Worm (Caenorhabditis elegans): ENCODE measurements around the gene B0035.18.

Gene B0035.18

DNA sequence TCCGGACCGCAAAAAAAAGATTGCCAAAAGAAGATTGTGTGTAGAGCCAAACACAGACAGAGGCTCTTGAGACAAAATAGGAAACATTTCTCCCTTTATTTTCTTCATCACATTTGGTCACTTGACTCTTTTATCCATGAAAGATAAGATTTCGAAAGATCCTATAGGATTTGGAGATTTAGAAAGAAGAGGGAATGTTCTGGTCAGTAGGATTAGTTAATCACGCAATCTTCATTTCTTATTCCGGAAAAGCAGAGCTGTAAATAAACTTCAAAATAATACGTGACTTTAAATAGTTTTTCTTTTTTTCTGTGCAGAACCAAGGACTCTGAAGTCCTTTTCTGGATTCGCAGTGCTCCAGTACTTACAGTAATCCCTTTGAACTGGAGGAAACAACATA lies 27.2 kb downstream of the B0035.18 start:
- TF ChIP-seq nfya-1 (tag; optimal IDR thresholded peaks at IDR 0.05; ENCODE audit: insufficient read depth) (peak; percentile 7), elt-1 (tag; optimal IDR thresholded peaks at IDR 0.05) (peak; percentile 43), nhr-11 (tag; optimal IDR thresholded peaks at IDR 0.05) (no peak), lsy-12 (tag; optimal IDR thresholded peaks at IDR 0.05) (no peak), R02D3.7 (tag; optimal IDR thresholded peaks at IDR 0.05) (no peak)

DNA sequence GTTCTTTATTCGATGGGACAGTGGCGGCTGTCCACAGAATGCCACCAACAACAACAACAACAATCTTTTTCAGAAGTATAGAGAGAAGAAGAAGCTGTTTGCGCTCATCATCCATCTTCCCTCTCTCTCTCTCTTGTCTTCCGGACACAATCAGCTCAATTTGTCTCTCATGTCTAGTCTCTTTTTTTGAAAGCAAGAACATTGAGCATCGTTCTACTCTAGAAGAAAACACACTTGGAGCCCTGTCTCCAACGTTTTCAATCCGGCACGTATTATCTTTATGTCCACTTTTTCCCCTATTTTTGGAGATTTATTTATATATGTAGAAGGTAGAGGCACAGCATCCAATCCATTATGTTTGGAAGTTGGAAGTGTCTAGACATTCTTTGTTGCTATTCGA lies 28.7 kb downstream of the B0035.18 start:
- TF ChIP-seq ceh-28 (tag; optimal IDR thresholded peaks at IDR 0.05) (no peak), lin-39 (tag; optimal IDR thresholded peaks at IDR 0.05) (peak; percentile 69), nhr-77 (tag; optimal IDR thresholded peaks at IDR 0.05) (no peak)

DNA sequence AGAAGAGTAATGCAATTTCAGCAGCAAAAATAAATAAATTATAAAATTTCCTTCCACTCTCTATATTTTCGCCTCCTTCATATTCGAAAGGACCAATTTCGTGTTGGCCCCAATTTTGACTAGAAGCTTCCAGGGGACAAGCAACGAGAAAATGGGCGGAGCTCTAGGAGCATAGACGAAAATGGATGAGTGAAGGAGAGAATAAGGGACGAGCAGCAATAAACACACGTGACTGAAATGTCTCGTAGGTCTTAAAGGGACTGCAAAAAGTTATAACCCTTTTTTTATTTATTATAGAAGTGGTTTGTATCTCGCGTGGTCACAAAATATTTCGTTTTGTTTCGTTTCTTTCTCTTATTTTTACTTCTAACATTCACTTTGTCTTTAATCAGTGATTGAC lies 29.6 kb downstream of the B0035.18 start:
- TF ChIP-seq eor-1 (tag; optimal IDR thresholded peaks at IDR 0.05) = no peak
- peak; percentile 62 for TF ChIP-seq lin-39 (tag; optimal IDR thresholded peaks at IDR 0.05)
- TF ChIP-seq nfya-1 (tag; optimal IDR thresholded peaks at IDR 0.05; ENCODE audit: insufficient read depth) = peak; percentile 41
- no peak for TF ChIP-seq ceh-28 (tag; optimal IDR thresholded peaks at IDR 0.05)

DNA sequence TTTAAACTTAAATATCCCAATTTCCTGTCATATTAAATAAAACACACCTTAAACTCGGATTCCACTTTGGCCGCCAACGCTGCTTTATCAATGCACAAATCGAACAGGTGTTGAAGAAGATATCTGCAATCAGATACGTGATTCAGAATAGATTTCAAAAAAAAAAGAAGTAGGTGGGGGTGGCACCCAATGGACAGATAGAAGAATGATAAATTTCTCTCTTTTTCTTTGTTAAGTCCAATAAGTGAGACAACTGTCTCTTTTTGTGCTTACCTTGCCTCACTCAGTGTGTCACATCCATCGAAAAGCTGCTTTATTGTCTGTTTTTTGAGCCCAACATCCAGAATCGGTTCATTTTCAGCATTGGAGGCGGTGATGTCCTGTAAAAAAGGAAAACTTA lies 30.7 kb downstream of the B0035.18 start:
- TF ChIP-seq lin-39 (tag; optimal IDR thresholded peaks at IDR 0.05) (peak; percentile 29), elt-3 (tag; optimal IDR thresholded peaks at IDR 0.05) (no peak), nfya-1 (tag; optimal IDR thresholded peaks at IDR 0.05; ENCODE audit: insufficient read depth) (peak; percentile 13)

DNA sequence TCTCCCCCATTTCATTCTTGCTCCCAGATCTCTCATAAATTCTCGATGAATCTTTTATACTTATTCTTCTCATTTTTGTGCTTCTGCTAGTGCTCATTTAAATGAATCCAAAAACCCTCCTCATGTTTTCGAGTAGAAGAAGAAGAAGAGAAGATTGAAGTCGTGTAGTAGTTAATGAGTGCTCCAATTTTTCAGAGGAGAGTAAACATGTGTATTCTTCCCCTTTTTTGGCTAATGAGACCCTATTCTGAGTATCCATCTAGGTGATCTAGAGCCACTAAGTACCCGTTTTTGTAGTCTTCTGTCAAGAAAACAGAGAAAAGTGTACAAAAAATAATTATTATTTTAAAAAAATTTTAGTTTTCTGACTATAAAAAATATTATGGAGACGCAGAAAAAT lies 31.5 kb downstream of the B0035.18 start:
- TF ChIP-seq nhr-23 (tag; optimal IDR thresholded peaks at IDR 0.05) (no peak), nhr-12 (tag; optimal IDR thresholded peaks at IDR 0.05) (no peak), unc-39 (tag; optimal IDR thresholded peaks at IDR 0.05) (no peak), snpc-4 (tag; optimal IDR thresholded peaks at IDR 0.05) (no peak), fkh-2 (tag; optimal IDR thresholded peaks at IDR 0.05) (no peak), ceh-16 (tag; optimal IDR thresholded peaks at IDR 0.05) (no peak), ztf-11 (tag; optimal IDR thresholded peaks at IDR 0.05) (no peak), nhr-237 (tag; optimal IDR thresholded peaks at IDR 0.05) (no peak), ceh-28 (tag; optimal IDR thresholded peaks at IDR 0.05) (no peak), elt-2 (tag; optimal IDR thresholded peaks at IDR 0.05) (no peak), pqm-1 (tag; optimal IDR thresholded peaks at IDR 0.05) (no peak)

DNA sequence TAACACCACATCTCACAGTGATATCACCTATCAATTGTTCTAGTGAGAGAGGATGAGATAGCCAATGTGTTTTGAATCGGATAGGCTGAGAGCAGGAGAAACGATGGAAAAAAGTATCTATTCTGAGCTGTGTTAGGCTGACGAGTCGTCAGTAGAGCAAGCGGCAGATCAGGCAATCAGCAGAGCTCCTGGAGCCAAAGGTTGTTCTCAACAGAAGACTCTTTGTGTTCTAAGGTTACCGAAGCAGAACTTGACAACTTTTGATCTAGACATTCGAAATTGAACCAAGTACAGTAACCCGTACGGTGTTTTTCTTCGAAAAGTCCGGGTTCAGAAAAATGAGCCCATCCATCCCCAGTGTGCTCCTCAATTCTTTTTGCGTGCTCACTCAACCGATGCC lies 32.7 kb downstream of the B0035.18 start:
- TF ChIP-seq nhr-11 (tag; optimal IDR thresholded peaks at IDR 0.05) (peak; percentile 8), lin-15B (tag; optimal IDR thresholded peaks at IDR 0.05) (no peak), zag-1 (tag; optimal IDR thresholded peaks at IDR 0.05) (no peak)

DNA sequence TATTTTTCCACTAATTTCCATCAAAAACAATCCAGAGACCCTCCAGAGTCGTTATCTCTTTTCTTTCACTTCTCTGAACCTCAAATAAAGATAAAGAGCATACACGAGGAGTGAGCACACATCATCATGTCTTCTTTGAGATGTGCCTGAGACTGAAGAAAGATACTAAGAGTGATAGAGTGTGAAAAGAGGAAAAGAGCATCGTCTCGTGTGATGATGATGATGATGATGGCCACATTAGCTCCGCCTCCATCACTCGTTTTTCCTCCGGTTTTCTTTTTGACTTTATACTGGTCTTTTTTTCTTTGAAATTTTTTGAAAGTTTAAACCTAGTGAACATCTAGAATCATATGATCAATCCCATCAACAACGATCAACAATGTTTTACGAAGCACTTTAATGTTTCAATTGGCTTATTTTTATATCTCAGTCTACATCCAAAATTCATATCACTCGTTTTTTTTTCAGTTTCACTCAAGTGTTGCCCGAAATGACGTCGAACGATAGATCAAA lies 33.9 kb downstream of the B0035.18 start, which contains the start of gene T01G1.2:
TSS of gene T01G1.2 (plus strand) at position 463 of the 513 bp plus-strand sequence.
- TF ChIP-seq nfya-1 (tag; optimal IDR thresholded peaks at IDR 0.05; ENCODE audit: insufficient read depth) (peak; percentile 59), nhr-77 (tag; optimal IDR thresholded peaks at IDR 0.05) (no peak), ztf-11 (tag; optimal IDR thresholded peaks at IDR 0.05) (no peak), egl-5 (tag; optimal IDR thresholded peaks at IDR 0.05) (peak; percentile 62), nhr-43 (tag; optimal IDR thresholded peaks at IDR 0.05; ENCODE audit: poor library complexity, severe bottlenecking) (no peak), elt-1 (tag; optimal IDR thresholded peaks at IDR 0.05) (peak; percentile 56), lin-39 (tag; optimal IDR thresholded peaks at IDR 0.05) (peak; percentile 87), egl-27 (tag; optimal IDR thresholded peaks at IDR 0.05) (no peak), skn-1 (tag; optimal IDR thresholded peaks at IDR 0.05) (peak; percentile 29), hmg-11 (tag; optimal IDR thresholded peaks at IDR 0.05) (peak; percentile 15)

DNA sequence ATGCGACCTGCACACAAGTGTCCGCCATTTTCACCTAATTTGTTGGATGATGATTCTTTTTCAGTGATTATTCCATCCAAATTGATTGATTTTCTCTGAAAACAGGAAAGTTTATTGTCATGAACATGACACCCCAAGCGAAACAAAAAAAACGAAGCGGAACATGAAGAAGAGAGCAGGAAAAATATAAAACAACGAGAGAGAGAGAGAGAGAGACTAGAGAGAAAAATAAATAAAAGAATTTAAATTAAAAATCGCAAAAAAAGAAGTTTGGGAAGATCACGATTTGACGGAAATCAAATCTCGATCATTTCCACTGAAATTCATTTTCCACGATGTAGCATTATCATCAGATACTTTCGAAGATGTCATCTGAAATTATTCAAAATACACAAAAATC lies 39.7 kb downstream of the B0035.18 start, which contains the start of gene klp-12:
TSS of gene klp-12 (minus strand) at position 101 of the 400 bp plus-strand sequence.
- TF ChIP-seq pqm-1 (tag; optimal IDR thresholded peaks at IDR 0.05) (no peak), nhr-76 (tag; optimal IDR thresholded peaks at IDR 0.05) (no peak), ceh-9 (tag; optimal IDR thresholded peaks at IDR 0.05) (no peak), tbx-2 (tag; optimal IDR thresholded peaks at IDR 0.05) (no peak), nhr-28 (tag; optimal IDR thresholded peaks at IDR 0.05) (no peak), mml-1 (tag; optimal IDR thresholded peaks at IDR 0.05) (no peak), zag-1 (tag; optimal IDR thresholded peaks at IDR 0.05) (no peak), fos-1 (tag; optimal IDR thresholded peaks at IDR 0.05) (no peak)

Measured in whole organism, L3 larva.